Fruit fly (Drosophila melanogaster) whole organism, embryonic: ENCODE measurements around the gene Pxn.

ENCODE experiments used
- Atf-2 ChIP-seq: fragments of 200-800 bp; sonication (Bioruptor generic); optimal IDR thresholded peaks from 2 replicates; lab custom pipeline; 2016; ENCODE audit warnings: missing biosample characterization, missing genetic modification characterization
- Bteb2 ChIP-seq: fragments of 200-800 bp; sonication (Bioruptor generic); optimal IDR thresholded peaks from 2 replicates; lab custom pipeline; 2016; ENCODE audit warnings: missing biosample characterization, missing genetic modification characterization
- CG10209 ChIP-seq: fragments of 200-800 bp; sonication (Bioruptor generic); optimal IDR thresholded peaks from 3 replicates; lab custom pipeline; 2017; ENCODE audit warnings: missing biosample characterization, mild to moderate bottlenecking, missing genetic modification characterization, missing genetic modification reagents
- CG10274 ChIP-seq: fragments of 200-800 bp; sonication (Bioruptor generic); optimal IDR thresholded peaks from 3 replicates; lab custom pipeline; 2017; ENCODE audit warnings: missing biosample characterization, mild to moderate bottlenecking, missing genetic modification characterization
- CG10366 ChIP-seq: fragments of 200-800 bp; sonication (Bioruptor generic); IDR thresholded peaks from 2 replicates; pipeline ENCODE4 v1.3.6; 2022; ENCODE audit warnings: missing biosample characterization, missing genetic modification characterization
- CG10979 ChIP-seq: fragments of 200-800 bp; sonication (Bioruptor generic); optimal IDR thresholded peaks from 2 replicates; lab custom pipeline; 2018; ENCODE audit warnings: missing biosample characterization, mild to moderate bottlenecking, missing genetic modification characterization, moderate library complexity
- CG11723 ChIP-seq: fragments of 200-800 bp; sonication (Bioruptor generic); optimal IDR thresholded peaks from 2 replicates; lab custom pipeline; 2017; ENCODE audit warnings: missing biosample characterization, mild to moderate bottlenecking, missing genetic modification characterization
- CG12299 ChIP-seq: fragments of 200-800 bp; sonication (Bioruptor generic); optimal IDR thresholded peaks from 2 replicates; lab custom pipeline; 2018; ENCODE audit warnings: missing biosample characterization, mild to moderate bottlenecking, missing genetic modification characterization
- CG12391 ChIP-seq: fragments of 200-800 bp; sonication (Bioruptor generic); optimal IDR thresholded peaks from 3 replicates; lab custom pipeline; 2018; ENCODE audit warnings: missing biosample characterization, mild to moderate bottlenecking, missing genetic modification characterization, moderate library complexity
- CG12659 ChIP-seq: fragments of 200-800 bp; sonication (Bioruptor generic); optimal IDR thresholded peaks from 3 replicates; lab custom pipeline; 2017; ENCODE audit warnings: mild to moderate bottlenecking, missing biosample characterization, missing genetic modification reagents, missing genetic modification characterization
- CG14014 ChIP-seq: fragments of 200-800 bp; sonication (Bioruptor generic); IDR thresholded peaks from 2 replicates; pipeline ENCODE4 v1.3.6; 2022; ENCODE audit warnings: missing biosample characterization, missing genetic modification characterization
- CG15696 ChIP-seq: fragments of 200-800 bp; sonication (Bioruptor generic); optimal IDR thresholded peaks from 2 replicates; lab custom pipeline; 2019; ENCODE audit warnings: missing biosample characterization, mild to moderate bottlenecking, missing genetic modification characterization, moderate library complexity
- CG1602 ChIP-seq: fragments of 200-800 bp; sonication (Bioruptor generic); optimal IDR thresholded peaks from 3 replicates; lab custom pipeline; 2016; ENCODE audit warnings: missing biosample characterization, missing genetic modification characterization
- CG17361 ChIP-seq: fragments of 200-800 bp; sonication (Bioruptor generic); IDR thresholded peaks from 3 replicates; pipeline ENCODE4 v1.3.6; 2022; ENCODE audit warnings: missing biosample characterization, missing genetic modification characterization
- CG18619 ChIP-seq: fragments of 200-800 bp; sonication (Bioruptor generic); optimal IDR thresholded peaks from 3 replicates; lab custom pipeline; 2017; ENCODE audit warnings: missing biosample characterization, mild to moderate bottlenecking, missing genetic modification characterization
- CG42726 ChIP-seq: fragments of 200-800 bp; sonication (Bioruptor generic); IDR thresholded peaks from 2 replicates; pipeline ENCODE4 v1.3.6; 2022; ENCODE audit warnings: missing biosample characterization, missing genetic modification characterization; ENCODE audit not compliant: partially characterized antibody
- CG4404 ChIP-seq: fragments of 200-800 bp; sonication (Bioruptor generic); IDR thresholded peaks from 2 replicates; pipeline ENCODE4 v1.3.6; 2022; ENCODE audit warnings: missing biosample characterization, missing genetic modification characterization
- CG4854 ChIP-seq: fragments of 200-800 bp; sonication (Bioruptor generic); optimal IDR thresholded peaks from 2 replicates; lab custom pipeline; 2016; ENCODE audit warnings: missing biosample characterization, missing genetic modification characterization, inconsistent platforms
- CG5180 ChIP-seq: fragments of 200-800 bp; sonication (Bioruptor generic); optimal IDR thresholded peaks from 3 replicates; lab custom pipeline; 2017; ENCODE audit warnings: missing biosample characterization, missing genetic modification characterization, mild to moderate bottlenecking, moderate library complexity, missing genetic modification reagents
- CG6689 ChIP-seq: fragments of 200-800 bp; sonication (Bioruptor generic); IDR thresholded peaks from 2 replicates; pipeline ENCODE4 v1.3.6; 2022; ENCODE audit warnings: missing biosample characterization, missing genetic modification characterization
- CG7786 ChIP-seq: fragments of 200-800 bp; sonication (Bioruptor generic); optimal IDR thresholded peaks from 2 replicates; lab custom pipeline; 2016; ENCODE audit warnings: missing biosample characterization, missing genetic modification characterization
- CG7963 ChIP-seq: fragments of 200-800 bp; sonication (Bioruptor generic); IDR thresholded peaks from 3 replicates; pipeline ENCODE4 v1.3.6; 2022; ENCODE audit warnings: missing biosample characterization, missing genetic modification characterization; ENCODE audit not compliant: partially characterized antibody
- CG7987 ChIP-seq: fragments of 200-800 bp; sonication (Bioruptor generic); optimal IDR thresholded peaks from 2 replicates; lab custom pipeline; 2018; ENCODE audit warnings: missing biosample characterization, mild to moderate bottlenecking, missing genetic modification characterization, moderate library complexity
- CG8281 ChIP-seq: fragments of 200-800 bp; sonication (Bioruptor generic); optimal IDR thresholded peaks from 2 replicates; lab custom pipeline; 2018; ENCODE audit warnings: missing biosample characterization, mild to moderate bottlenecking, missing genetic modification characterization, moderate library complexity
- Dip3 ChIP-seq: fragments of 200-800 bp; sonication (Bioruptor generic); optimal IDR thresholded peaks from 3 replicates; lab custom pipeline; 2016; ENCODE audit warnings: missing biosample characterization, missing genetic modification characterization
- H2.0 ChIP-seq: fragments of 200-800 bp; sonication (Bioruptor generic); IDR thresholded peaks from 2 replicates; pipeline ENCODE4 v1.3.6; 2022; ENCODE audit warnings: missing biosample characterization, missing genetic modification characterization
- HLH54F ChIP-seq: fragments of 200-800 bp; sonication (Bioruptor generic); optimal IDR thresholded peaks from 3 replicates; lab custom pipeline; 2016; ENCODE audit warnings: missing biosample characterization, missing genetic modification characterization
- Hr78 ChIP-seq, 2 experiments: fragments of 200-800 bp in 1 of 2; fragments of >200 bp in 1 of 2; sonication (Bioruptor generic) in 1 of 2; optimal IDR thresholded peaks; 2 replicates each; lab custom pipeline; 2017 to 2019; ENCODE audit warnings: missing biosample characterization in 2 of 2, missing genetic modification characterization in 2 of 2, mild to moderate bottlenecking in 1 of 2, moderate library complexity in 1 of 2
- NK7.1 ChIP-seq: fragments of 200-800 bp; sonication (Bioruptor generic); optimal IDR thresholded peaks from 3 replicates; lab custom pipeline; 2016; ENCODE audit warnings: missing biosample characterization, missing genetic modification characterization
- Nf-YA ChIP-seq: fragments of 200-800 bp; sonication (Bioruptor generic); IDR thresholded peaks from 2 replicates; pipeline ENCODE4 v1.3.6; 2022; ENCODE audit warnings: missing biosample characterization, missing genetic modification characterization
- Rfx ChIP-seq: fragments of 200-800 bp; sonication (Bioruptor generic); IDR thresholded peaks from 2 replicates; pipeline ENCODE4 v1.3.6; 2022; ENCODE audit warnings: missing biosample characterization, missing genetic modification characterization
- Sin3A ChIP-seq: fragments of >200 bp; optimal IDR thresholded peaks from 2 replicates; lab custom pipeline; 2018
- Ssrp ChIP-seq: fragments of 200-800 bp; sonication (Bioruptor generic); optimal IDR thresholded peaks from 2 replicates; lab custom pipeline; 2018; ENCODE audit warnings: missing biosample characterization, mild to moderate bottlenecking, missing genetic modification characterization, moderate library complexity
- Stat92E ChIP-seq, 3 experiments: fragments of >200 bp in 2 of 3; fragments of 200-800 bp in 1 of 3; sonication (Bioruptor generic) in 1 of 3; optimal IDR thresholded peaks; 2 replicates each; lab custom pipeline; 2017 to 2019; ENCODE audit warnings: missing biosample characterization in 3 of 3, missing genetic modification characterization in 3 of 3, mild to moderate bottlenecking in 1 of 3, moderate library complexity in 1 of 3
- ato ChIP-seq: fragments of 200-800 bp; sonication (Bioruptor generic); IDR thresholded peaks from 2 replicates; pipeline ENCODE4 v1.3.6; 2022; ENCODE audit warnings: missing biosample characterization, missing genetic modification characterization; ENCODE audit not compliant: partially characterized antibody
- bcd ChIP-seq: fragments of 200-800 bp; sonication (Bioruptor generic); optimal IDR thresholded peaks from 2 replicates; lab custom pipeline; 2017; ENCODE audit warnings: missing biosample characterization, mild to moderate bottlenecking, missing genetic modification characterization
- dysf ChIP-seq: fragments of 200-800 bp; sonication (Bioruptor generic); IDR thresholded peaks from 3 replicates; pipeline ENCODE4 v1.3.6; 2022; ENCODE audit warnings: missing biosample characterization, missing genetic modification characterization
- fu2 ChIP-seq: fragments of 200-800 bp; sonication (Bioruptor generic); optimal IDR thresholded peaks from 2 replicates; lab custom pipeline; 2016; ENCODE audit warnings: missing biosample characterization, missing genetic modification characterization
- hb ChIP-seq: fragments of 200-800 bp; sonication (Bioruptor generic); IDR thresholded peaks from 3 replicates; pipeline ENCODE4 v1.3.6; 2022; ENCODE audit warnings: missing biosample characterization, missing genetic modification characterization; ENCODE audit not compliant: partially characterized antibody
- knrl ChIP-seq: fragments of 200-800 bp; sonication (Bioruptor generic); IDR thresholded peaks from 3 replicates; pipeline ENCODE4 v1.3.6; 2022; ENCODE audit warnings: missing biosample characterization, missing genetic modification characterization; ENCODE audit not compliant: partially characterized antibody
- lmd ChIP-seq: fragments of 200-800 bp; sonication (Bioruptor generic); IDR thresholded peaks from 2 replicates; pipeline ENCODE4 v1.3.6; 2022; ENCODE audit warnings: missing biosample characterization, missing genetic modification characterization
- maf-S ChIP-seq: fragments of 200-800 bp; sonication (Bioruptor generic); optimal IDR thresholded peaks from 2 replicates; lab custom pipeline; 2016; ENCODE audit warnings: missing biosample characterization, missing genetic modification characterization
- mam ChIP-seq: fragments of 200-800 bp; sonication (Bioruptor generic); optimal IDR thresholded peaks from 3 replicates; lab custom pipeline; 2016; ENCODE audit warnings: missing biosample characterization, missing genetic modification characterization
- pb ChIP-seq: fragments of 200-800 bp; sonication (Bioruptor generic); optimal IDR thresholded peaks from 3 replicates; lab custom pipeline; 2016; ENCODE audit warnings: missing biosample characterization, missing genetic modification characterization
- scrt ChIP-seq: fragments of 200-800 bp; sonication (Bioruptor generic); optimal IDR thresholded peaks from 2 replicates; lab custom pipeline; 2018; ENCODE audit warnings: missing biosample characterization, mild to moderate bottlenecking, missing genetic modification characterization, moderate library complexity
- slbo ChIP-seq: fragments of 200-800 bp; sonication (Bioruptor generic); IDR thresholded peaks from 2 replicates; pipeline ENCODE4 v1.3.6; 2022; ENCODE audit warnings: missing biosample characterization, missing genetic modification characterization
- sqz ChIP-seq: fragments of 200-800 bp; sonication (Bioruptor generic); optimal IDR thresholded peaks from 3 replicates; lab custom pipeline; 2018; ENCODE audit warnings: missing biosample characterization, mild to moderate bottlenecking, missing genetic modification characterization
- stwl ChIP-seq: fragments of 200-800 bp; sonication (Bioruptor generic); optimal IDR thresholded peaks from 3 replicates; lab custom pipeline; 2018; ENCODE audit warnings: missing biosample characterization, mild to moderate bottlenecking, missing genetic modification characterization, moderate library complexity
- unpg ChIP-seq: fragments of 200-800 bp; sonication (Bioruptor generic); optimal IDR thresholded peaks from 3 replicates; lab custom pipeline; 2018; ENCODE audit warnings: missing biosample characterization, mild to moderate bottlenecking, missing genetic modification characterization, moderate library complexity

Pxn gene

DNA sequence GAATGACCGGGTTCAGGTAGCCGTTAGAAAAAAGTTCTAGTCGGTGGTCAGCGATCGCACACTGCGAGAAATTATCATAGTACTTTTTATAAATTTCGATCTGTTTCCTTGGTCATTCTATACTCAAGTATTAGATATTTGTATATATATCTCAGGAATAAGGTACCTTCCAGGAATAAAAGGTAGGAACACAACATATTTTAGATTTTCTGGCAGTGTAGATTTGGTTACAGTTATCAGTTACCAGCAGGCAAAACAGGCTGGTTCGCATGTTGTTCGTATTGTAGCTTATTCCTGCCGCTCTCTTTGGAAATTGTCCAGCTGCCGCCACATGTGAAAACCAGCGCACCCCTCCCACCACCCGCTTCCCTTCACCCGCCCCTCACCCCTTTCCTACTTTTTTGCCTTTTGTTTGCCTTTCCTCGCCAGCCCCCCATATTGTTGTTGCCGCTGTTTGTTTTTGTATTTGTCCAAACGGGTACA, 48.5 kb downstream of the Pxn start (continued):
- TF ChIP-seq sqz = peak; percentile 70
- peak; percentile 83 for TF ChIP-seq unpg (GFP tag; lab: Kevin White, UChicago)
- peak; percentile 77 for TF ChIP-seq CG4854 (GFP tag; lab: Kevin White, UChicago)
- TF ChIP-seq CG10209 (GFP tag; lab: Kevin White, UChicago) = peak; percentile 85
- peak in 1 of 2 experiments; percentile 79 for TF ChIP-seq Hr78 (GFP tag; optimal IDR thresholded peaks at IDR 0.05; lab: Kevin White, UChicago)
- peak; percentile 62 for TF ChIP-seq NK7.1
- TF ChIP-seq slbo = peak; percentile 95
- TF ChIP-seq CG5180 = peak; percentile 68
- TF ChIP-seq Sin3A (lab: Kevin White, UChicago) = no peak
- TF ChIP-seq Dip3 = peak; percentile 32
- peak; percentile 31 for TF ChIP-seq pb (GFP tag; lab: Kevin White, UChicago)
- TF ChIP-seq CG8281 (tag; lab: Kevin White, UChicago) = peak; percentile 57
- peak; percentile 83 for TF ChIP-seq Rfx
- peak; percentile 40 for TF ChIP-seq Atf-2
- TF ChIP-seq HLH54F (GFP tag; lab: Kevin White, UChicago) = peak; percentile 64
- TF ChIP-seq CG18619 = peak; percentile 85
- TF ChIP-seq mam (GFP tag; lab: Kevin White, UChicago) = peak; percentile 80
- no peak for TF ChIP-seq CG42726 (GFP tag; lab: Robert Waterston, UW)
- peak; percentile 82 for TF ChIP-seq dysf
- peak; percentile 72 for TF ChIP-seq CG7786 (GFP tag; lab: Kevin White, UChicago)
- TF ChIP-seq scrt (GFP tag; lab: Kevin White, UChicago) = peak; percentile 79
- TF ChIP-seq CG11723 (GFP tag; lab: Kevin White, UChicago) = peak; percentile 72
- TF ChIP-seq bcd (GFP tag; lab: Kevin White, UChicago) = peak; percentile 88
- peak in 1 of 3 experiments; percentile 78 for TF ChIP-seq Stat92E (GFP tag; optimal IDR thresholded peaks at IDR 0.05; lab: Kevin White, UChicago)
- TF ChIP-seq Nf-YA (GFP tag; lab: Robert Waterston, UW) = peak; percentile 83
- peak; percentile 29 for TF ChIP-seq stwl (tag; lab: Kevin White, UChicago)
- TF ChIP-seq CG10366 = peak; percentile 93
- peak; percentile 61 for TF ChIP-seq Bteb2
- TF ChIP-seq CG7987 = peak; percentile 44
- peak; percentile 89 for TF ChIP-seq CG12391
- no peak for TF ChIP-seq ato
- peak; percentile 86 for TF ChIP-seq CG14014 (GFP tag; lab: Robert Waterston, UW)
- TF ChIP-seq CG10274 (GFP tag; lab: Kevin White, UChicago) = peak; percentile 72
- TF ChIP-seq maf-S (GFP tag; lab: Kevin White, UChicago) = peak; percentile 46
- peak; percentile 59 for TF ChIP-seq CG12299
- peak; percentile 73 for TF ChIP-seq CG1602 (GFP tag; lab: Kevin White, UChicago)
- TF ChIP-seq fu2 (GFP tag; lab: Kevin White, UChicago) = peak; percentile 58
- TF ChIP-seq CG12659 = peak; percentile 77
- TF ChIP-seq CG15696 = peak; percentile 71
- TF ChIP-seq hb = no peak
- peak; percentile 79 for TF ChIP-seq CG17361 (GFP tag; lab: Robert Waterston, UW)
- TF ChIP-seq knrl (GFP tag; lab: Robert Waterston, UW) = no peak
- TF ChIP-seq CG10979 = peak; percentile 94
- peak; percentile 54; the same call in 1 of the 2 replicates for TF ChIP-seq CG4404 (GFP tag; lab: Robert Waterston, UW)
- peak; percentile 86 for TF ChIP-seq Ssrp (tag; lab: Kevin White, UChicago)
- TF ChIP-seq lmd (GFP tag; lab: Robert Waterston, UW) = peak; percentile 80
- no peak for TF ChIP-seq CG7963
- peak; percentile 91 for TF ChIP-seq H2.0 (GFP tag; lab: Robert Waterston, UW)
- TF ChIP-seq CG6689 = peak; percentile 72
